Fruit fly (Drosophila melanogaster) whole organism, adult: Measurements from ENCODE around the gene Ada3.

Experiments
- CG11617 ChIP-seq: fragments of 200-800 bp; sonication (Bioruptor generic); optimal IDR thresholded peaks from 2 replicates; lab custom pipeline; 2017; ENCODE audit warnings: mild to moderate bottlenecking, missing biosample characterization, missing genetic modification reagents, missing genetic modification characterization
- CG12768 ChIP-seq: fragments of 200-800 bp; sonication (Bioruptor generic); optimal IDR thresholded peaks from 2 replicates; lab custom pipeline; 2017; ENCODE audit warnings: missing biosample characterization, missing genetic modification characterization, mild to moderate bottlenecking, moderate library complexity, missing genetic modification reagents
- CG14711 ChIP-seq: fragments of 200-800 bp; sonication (Bioruptor generic); optimal IDR thresholded peaks from 2 replicates; lab custom pipeline; 2018; ENCODE audit warnings: missing biosample characterization, mild to moderate bottlenecking, missing genetic modification characterization, moderate library complexity
- CG1620 ChIP-seq: fragments of 200-800 bp; sonication (Bioruptor generic); optimal IDR thresholded peaks from 2 replicates; lab custom pipeline; 2016; ENCODE audit warnings: missing biosample characterization, missing genetic modification characterization
- CG33017 ChIP-seq: fragments of 200-800 bp; sonication (Bioruptor generic); optimal IDR thresholded peaks from 2 replicates; lab custom pipeline; 2018; ENCODE audit warnings: missing biosample characterization, mild to moderate bottlenecking, missing genetic modification characterization, moderate library complexity
- CG5204 ChIP-seq: fragments of 200-800 bp; sonication (Bioruptor generic); optimal IDR thresholded peaks from 2 replicates; lab custom pipeline; 2016; ENCODE audit warnings: missing biosample characterization, missing genetic modification characterization
- CG7045 ChIP-seq: fragments of 200-800 bp; sonication (Bioruptor generic); optimal IDR thresholded peaks from 2 replicates; lab custom pipeline; 2017; ENCODE audit warnings: missing biosample characterization, mild to moderate bottlenecking, missing genetic modification characterization
- CG7101 ChIP-seq: fragments of 200-800 bp; sonication (Bioruptor generic); optimal IDR thresholded peaks from 2 replicates; lab custom pipeline; 2018; ENCODE audit warnings: missing biosample characterization, mild to moderate bottlenecking, missing genetic modification characterization, moderate library complexity
- Clk ChIP-seq: fragments of 200-800 bp; sonication (Bioruptor generic); optimal IDR thresholded peaks from 2 replicates; lab custom pipeline; 2017; ENCODE audit warnings: missing biosample characterization, missing genetic modification characterization
- Crg-1 ChIP-seq: fragments of 200-800 bp; sonication (Bioruptor generic); optimal IDR thresholded peaks from 2 replicates; lab custom pipeline; 2016; ENCODE audit warnings: missing biosample characterization, missing genetic modification characterization
- Hr96 ChIP-seq: fragments of 200-800 bp; sonication (Bioruptor generic); optimal IDR thresholded peaks from 2 replicates; lab custom pipeline; 2016; ENCODE audit warnings: missing biosample characterization, missing genetic modification characterization
- Mnt ChIP-seq: fragments of 200-800 bp; sonication (Bioruptor generic); optimal IDR thresholded peaks from 2 replicates; lab custom pipeline; 2016; ENCODE audit warnings: missing biosample characterization, mild to moderate bottlenecking, missing genetic modification characterization
- bab1 ChIP-seq: fragments of 200-800 bp; sonication (Bioruptor generic); optimal IDR thresholded peaks from 3 replicates; lab custom pipeline; 2019; ENCODE audit warnings: missing biosample characterization, mild to moderate bottlenecking, missing genetic modification characterization, moderate library complexity
- cic ChIP-seq: fragments of 200-800 bp; sonication (Bioruptor generic); optimal IDR thresholded peaks from 2 replicates; lab custom pipeline; 2017; ENCODE audit warnings: missing biosample characterization, mild to moderate bottlenecking, missing genetic modification characterization, moderate library complexity
- cnc ChIP-seq, 2 experiments: fragments of >200 bp; optimal IDR thresholded peaks; 2 replicates each; lab custom pipeline; 2017
- kay ChIP-seq: fragments of 200-800 bp; sonication (Bioruptor generic); peaks from one replicate; lab custom pipeline; 2016; ENCODE audit warnings: missing biosample characterization, missing genetic modification characterization, borderline replicate concordance
- ovo ChIP-seq: fragments of 200-800 bp; sonication (Bioruptor generic); optimal IDR thresholded peaks from 2 replicates; lab custom pipeline; 2016; ENCODE audit warnings: missing biosample characterization, missing genetic modification characterization
- pad ChIP-seq: fragments of 200-800 bp; sonication (Bioruptor generic); optimal IDR thresholded peaks from 3 replicates; lab custom pipeline; 2017; ENCODE audit warnings: missing biosample characterization, missing genetic modification characterization, mild to moderate bottlenecking, moderate library complexity, missing genetic modification reagents
- tj ChIP-seq: fragments of 200-800 bp; sonication (Bioruptor generic); optimal IDR thresholded peaks from 3 replicates; lab custom pipeline; 2017; ENCODE audit warnings: missing biosample characterization, mild to moderate bottlenecking, missing genetic modification characterization, moderate library complexity
- toe ChIP-seq: fragments of 200-800 bp; sonication (Bioruptor generic); optimal IDR thresholded peaks from 2 replicates; lab custom pipeline; 2016; ENCODE audit warnings: missing biosample characterization, missing genetic modification characterization

Gene Ada3

DNA sequence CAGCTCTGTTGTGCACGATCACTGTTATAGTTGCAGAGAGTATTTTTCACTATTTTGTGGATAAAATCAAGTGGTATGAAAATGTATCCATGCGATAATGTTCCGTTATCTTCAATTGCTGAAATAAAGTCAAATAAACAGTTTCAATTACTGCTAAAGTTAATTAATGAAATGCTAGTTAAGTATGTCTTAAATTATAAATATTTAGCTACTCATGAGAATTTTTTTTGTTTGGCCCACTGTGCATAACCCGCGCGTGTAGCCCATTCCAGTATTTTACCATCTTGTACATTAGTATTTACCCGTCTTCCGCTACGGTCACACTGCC, at the start of gene Ada3:
Ada3 (plus strand) TSS at position 292 of the 328 bp plus-strand sequence.
- TF ChIP-seq CG5204 (GFP tag; lab: Kevin White, UChicago): peak; percentile 70
- no peak for TF ChIP-seq kay (GFP tag; lab: Kevin White, UChicago)
- peak; percentile 50 for TF ChIP-seq CG33017 (tag; lab: Kevin White, UChicago)
- TF ChIP-seq CG7045 (GFP tag; lab: Kevin White, UChicago): peak; percentile 57
- TF ChIP-seq pad: peak; percentile 74
- TF ChIP-seq cic (GFP tag; lab: Kevin White, UChicago): peak; percentile 61
- peak; percentile 63 for TF ChIP-seq bab1 (GFP tag; lab: Kevin White, UChicago)
- TF ChIP-seq tj (GFP tag; lab: Kevin White, UChicago): peak; percentile 33
- TF ChIP-seq Mnt: peak; percentile 96
- peak; percentile 67 for TF ChIP-seq CG14711 (tag; lab: Kevin White, UChicago)
- peak; percentile 78 for TF ChIP-seq CG1620 (GFP tag; lab: Kevin White, UChicago)
- peak; percentile 78 for TF ChIP-seq ovo
- TF ChIP-seq CG11617: peak; percentile 84
- TF ChIP-seq Crg-1 (GFP tag; lab: Kevin White, UChicago): peak; percentile 83
- TF ChIP-seq CG7101 (tag; lab: Kevin White, UChicago): peak; percentile 85
- TF ChIP-seq Clk (GFP tag; lab: Kevin White, UChicago): peak; percentile 32
- no peak for TF ChIP-seq cnc (optimal IDR thresholded peaks at IDR 0.05; lab: Kevin White, UChicago)
- TF ChIP-seq Hr96: peak; percentile 86
- peak; percentile 35 for TF ChIP-seq CG12768
- TF ChIP-seq toe (GFP tag; lab: Kevin White, UChicago): peak; percentile 83

DNA sequence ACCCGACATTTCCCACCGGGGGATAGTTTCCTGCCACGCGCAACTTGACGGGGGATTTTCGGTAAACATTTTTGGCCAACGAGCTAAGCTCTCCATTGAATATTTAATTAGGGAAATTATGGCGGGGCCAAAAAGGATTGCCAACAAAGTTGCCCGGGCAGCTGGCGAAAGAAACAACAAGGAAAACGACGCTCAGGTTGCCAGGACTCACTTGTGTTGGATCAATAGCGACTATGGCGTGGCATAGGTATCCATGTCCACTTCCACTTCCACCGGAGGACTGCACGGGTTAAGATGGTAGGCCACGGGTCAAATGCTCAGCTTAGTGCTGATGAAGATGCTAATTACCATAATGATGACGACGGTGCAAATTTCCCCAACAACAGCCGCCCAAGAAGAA, 41.9 kb upstream of the Ada3 start, which contains the start of gene CG15373:
CG15373 (plus strand) TSS at position 301 of the 400 bp plus-strand sequence.
- TF ChIP-seq CG11617: no peak
- TF ChIP-seq bab1 (GFP tag; lab: Kevin White, UChicago): no peak
- TF ChIP-seq kay (GFP tag; lab: Kevin White, UChicago): no peak
- no peak for TF ChIP-seq Hr96
- no peak for TF ChIP-seq cic (GFP tag; lab: Kevin White, UChicago)

DNA sequence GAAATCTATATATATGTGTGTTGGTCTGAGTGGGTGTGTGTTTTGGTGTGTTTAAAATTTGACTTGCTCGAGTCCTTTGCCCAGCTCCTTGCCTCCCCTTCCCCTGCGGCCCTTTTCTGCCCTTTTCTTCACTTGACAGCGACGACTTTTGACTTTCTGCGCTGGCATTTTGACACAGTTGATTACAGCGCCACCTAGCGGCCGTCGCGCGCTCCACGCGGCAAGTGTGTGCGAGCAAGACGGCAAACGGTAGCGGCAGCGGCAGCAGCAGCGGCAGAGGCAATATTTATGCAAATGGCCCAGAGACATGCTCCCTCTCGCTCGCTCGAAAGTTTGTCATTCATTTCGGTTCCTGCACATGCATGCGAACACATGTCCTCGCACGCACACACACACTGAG, 33.4 kb upstream of the Ada3 start:
- no peak for TF ChIP-seq CG11617

DNA sequence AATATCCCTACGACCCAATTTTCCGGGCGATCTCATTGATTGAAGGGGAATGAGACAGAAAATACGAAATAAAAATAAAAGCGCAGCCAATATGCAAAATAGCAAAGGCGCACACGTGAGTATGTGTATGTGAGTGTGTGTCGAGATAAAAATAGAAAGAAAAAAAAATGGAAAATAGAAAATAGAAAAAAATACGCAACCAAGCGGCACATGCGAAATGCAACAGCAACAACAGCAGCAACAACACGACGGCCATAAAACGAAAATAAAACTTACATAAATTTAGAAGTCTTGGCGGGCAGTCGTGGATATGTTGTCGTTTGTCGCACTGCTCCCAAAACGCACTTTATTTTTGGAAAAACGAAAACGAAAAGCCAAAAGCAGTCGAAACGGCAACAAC, 28.4 kb upstream of the Ada3 start:
- TF ChIP-seq toe (GFP tag; lab: Kevin White, UChicago): no peak
- TF ChIP-seq tj (GFP tag; lab: Kevin White, UChicago): no peak
- no peak for TF ChIP-seq kay (GFP tag; lab: Kevin White, UChicago)
- no peak for TF ChIP-seq CG12768
- TF ChIP-seq cic (GFP tag; lab: Kevin White, UChicago): no peak
- no peak for TF ChIP-seq CG11617
- TF ChIP-seq cnc (optimal IDR thresholded peaks at IDR 0.05; lab: Kevin White, UChicago): no peak
- no peak for TF ChIP-seq ovo
- TF ChIP-seq CG14711 (tag; lab: Kevin White, UChicago): no peak
- no peak for TF ChIP-seq CG7101 (tag; lab: Kevin White, UChicago)
- no peak for TF ChIP-seq Mnt
- no peak for TF ChIP-seq Crg-1 (GFP tag; lab: Kevin White, UChicago)
- no peak for TF ChIP-seq CG7045 (GFP tag; lab: Kevin White, UChicago)
- TF ChIP-seq Clk (GFP tag; lab: Kevin White, UChicago): no peak
- TF ChIP-seq CG33017 (tag; lab: Kevin White, UChicago): no peak
- no peak for TF ChIP-seq bab1 (GFP tag; lab: Kevin White, UChicago)
- TF ChIP-seq pad: no peak
- no peak for TF ChIP-seq CG5204 (GFP tag; lab: Kevin White, UChicago)

DNA sequence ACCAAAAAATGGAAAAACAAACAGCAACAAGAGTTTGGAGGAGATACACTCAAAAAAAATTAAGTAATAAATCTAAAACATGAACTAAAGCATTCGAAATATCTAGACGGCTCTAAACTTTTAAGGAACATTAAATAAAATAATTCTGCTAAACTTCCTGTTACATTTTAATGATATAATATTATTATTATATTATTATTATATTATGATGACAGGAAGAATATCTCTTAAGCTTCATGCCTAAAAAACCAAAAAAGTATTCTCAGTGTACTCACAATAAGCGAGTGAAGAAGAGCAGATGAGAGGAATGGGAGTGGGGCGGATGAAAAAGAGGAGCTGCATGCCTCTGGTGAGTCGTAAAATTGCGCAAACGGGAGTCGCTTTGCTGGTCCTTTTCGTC, 27.5 kb upstream of the Ada3 start:
- TF ChIP-seq Hr96 (no peak), CG14711 (tag; lab: Kevin White, UChicago) (no peak), CG12768 (no peak), CG33017 (tag; lab: Kevin White, UChicago) (no peak), CG1620 (GFP tag; lab: Kevin White, UChicago) (no peak), CG7101 (tag; lab: Kevin White, UChicago) (no peak)

DNA sequence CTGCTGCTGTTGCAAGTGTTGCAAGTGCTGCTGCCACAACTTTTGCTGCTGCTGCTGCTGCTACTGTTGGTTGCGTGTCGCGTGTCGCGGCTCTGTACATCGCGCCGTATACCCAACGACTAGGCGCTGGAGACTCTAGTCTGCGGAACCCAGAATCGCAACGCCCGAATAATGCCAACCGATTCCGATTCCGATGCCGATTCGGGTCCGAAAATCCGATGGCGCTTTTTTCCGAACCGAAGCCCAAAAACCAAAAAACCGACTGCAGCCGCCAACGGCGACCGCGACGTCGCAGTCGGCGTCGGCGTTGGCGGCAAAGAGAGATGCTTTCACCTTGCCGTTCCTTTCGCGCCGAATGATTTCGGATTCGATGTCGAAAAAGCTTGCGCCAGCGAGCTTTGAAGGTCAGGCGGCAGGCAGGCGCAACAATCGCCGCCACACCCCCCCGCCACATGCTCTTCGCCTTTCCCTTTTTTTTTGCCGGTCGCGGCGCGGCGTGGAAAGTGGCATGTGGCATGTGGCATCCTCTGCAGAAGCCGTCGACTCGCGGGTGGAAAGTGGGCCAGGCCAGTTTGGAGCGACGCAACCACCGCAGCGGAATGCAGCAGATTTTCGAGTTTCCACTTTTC, 22.3 kb upstream of the Ada3 start, which contains the start of gene Sh:
Sh (minus strand) TSS at position 104 of the 629 bp plus-strand sequence.
- TF ChIP-seq CG1620 (GFP tag; lab: Kevin White, UChicago) (no peak), cnc (optimal IDR thresholded peaks at IDR 0.05; lab: Kevin White, UChicago) (no peak), bab1 (GFP tag; lab: Kevin White, UChicago) (no peak), CG7101 (tag; lab: Kevin White, UChicago) (no peak), CG14711 (tag; lab: Kevin White, UChicago) (no peak), kay (GFP tag; lab: Kevin White, UChicago) (no peak), tj (GFP tag; lab: Kevin White, UChicago) (no peak)

DNA sequence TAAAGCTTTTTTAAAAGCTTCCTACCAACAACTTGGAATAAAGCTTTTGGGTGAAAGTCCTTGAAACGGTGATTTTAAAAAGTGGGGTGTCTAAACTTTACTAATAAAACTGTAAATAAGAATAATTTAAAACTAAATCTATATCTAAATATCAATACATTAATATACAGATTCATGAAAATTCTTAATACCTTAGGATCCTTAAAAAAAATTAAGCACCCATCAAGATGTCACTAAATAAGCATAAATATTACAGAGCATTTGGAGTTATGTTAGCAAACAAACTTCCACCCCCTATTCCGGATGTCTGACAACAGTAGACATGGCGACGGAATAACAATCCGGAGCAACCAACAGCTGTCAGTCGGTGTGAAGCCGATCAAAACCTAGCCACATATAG, 21.4 kb upstream of the Ada3 start, which contains the start of gene Dhc16F:
Dhc16F (plus strand) TSS at position 301 of the 400 bp plus-strand sequence.
- no peak for TF ChIP-seq ovo
- TF ChIP-seq Crg-1 (GFP tag; lab: Kevin White, UChicago): no peak
- no peak for TF ChIP-seq CG7101 (tag; lab: Kevin White, UChicago)
- TF ChIP-seq Mnt: no peak
- TF ChIP-seq CG14711 (tag; lab: Kevin White, UChicago): no peak
- TF ChIP-seq cnc (optimal IDR thresholded peaks at IDR 0.05; lab: Kevin White, UChicago): no peak
